Worm (Caenorhabditis elegans) whole organism, L4 larva: ENCODE data around the gene Y39A1C.1.
A peak's percentile ranks its signal among the peaks of the same experiment; 100 is the strongest.

Experiments used
- D1046.2 ChIP-seq: fragments of 200-800 bp; sonication (Bioruptor generic); IDR thresholded peaks from 2 replicates; pipeline ENCODE4 v1.3.6; 2022; ENCODE audit warnings: missing genetic modification characterization, missing compliant biosample characterization
- F10B5.3 ChIP-seq: sonication (generic microtip); optimal IDR thresholded peaks from 2 replicates; lab custom pipeline; 2016; ENCODE audit warnings: mild to moderate bottlenecking, missing genetic modification characterization, missing compliant biosample characterization
- F26F4.8 ChIP-seq: fragments of 200-800 bp; sonication (Bioruptor generic); conservative IDR thresholded peaks from 2 replicates; pipeline ENCODE4 v1.3.6; 2022; ENCODE audit warnings: missing genetic modification characterization, missing compliant biosample characterization
- F44E2.7 ChIP-seq: fragments of 200-800 bp; sonication (Bioruptor generic); IDR thresholded peaks from 2 replicates; pipeline ENCODE4 v2.1.2; 2022; ENCODE audit warnings: missing genetic modification characterization, missing compliant biosample characterization
- R02D3.7 ChIP-seq: fragments of 150-350 bp; sonication (generic microtip); optimal IDR thresholded peaks from 3 replicates; lab custom pipeline; 2014; ENCODE audit warnings: missing biosample characterization, missing genetic modification characterization
- Y105C5A.15 ChIP-seq: fragments of 200-800 bp; sonication (Bioruptor generic); IDR thresholded peaks from 2 replicates; pipeline ENCODE4 v1.3.6; 2022; ENCODE audit warnings: missing genetic modification characterization, missing compliant biosample characterization
- aha-1 ChIP-seq: fragments of 150-350 bp; peaks from one replicate; lab custom pipeline; 2014; ENCODE audit warnings: missing biosample characterization, missing genetic modification characterization
- aly-2 ChIP-seq: sonication (generic microtip); optimal IDR thresholded peaks from 2 replicates; lab custom pipeline; 2018; ENCODE audit warnings: missing biosample characterization, missing genetic modification characterization
- ama-1 ChIP-seq: fragments of 150-350 bp; optimal IDR thresholded peaks from 2 replicates; lab custom pipeline; 2014; ENCODE audit warnings: inconsistent platforms, mixed read lengths
- arid-1 ChIP-seq: fragments of 200-800 bp; sonication (Bioruptor generic); conservative IDR thresholded peaks from 2 replicates; pipeline ENCODE4 v1.3.6; 2022; ENCODE audit warnings: missing genetic modification reagents, missing genetic modification characterization, missing compliant biosample characterization
- daf-16 ChIP-seq, 3 experiments: sonication (generic microtip); optimal IDR thresholded peaks; 2 replicates each; lab custom pipeline; 2016 to 2017; ENCODE audit warnings: missing genetic modification characterization in 3 of 3, missing genetic modification reagents in 3 of 3, mild to moderate bottlenecking in 2 of 3, missing compliant biosample characterization in 2 of 3, missing biosample characterization in 1 of 3, moderate library complexity in 1 of 3
- daf-8 ChIP-seq: fragments of 200-800 bp; sonication (Bioruptor generic); IDR thresholded peaks from 2 replicates; pipeline ENCODE4 v1.3.6; 2022; ENCODE audit warnings: missing genetic modification characterization, missing compliant biosample characterization
- dpl-1 ChIP-seq: fragments of 150-350 bp; optimal IDR thresholded peaks from 2 replicates; lab custom pipeline; 2014; ENCODE audit warnings: missing biosample characterization, missing genetic modification reagents, missing genetic modification characterization
- dve-1 ChIP-seq: sonication (generic microtip); optimal IDR thresholded peaks from 2 replicates; lab custom pipeline; 2017; ENCODE audit warnings: antibody characterized with exemption, mild to moderate bottlenecking, missing genetic modification characterization, missing compliant biosample characterization; ENCODE audit not compliant: insufficient read depth
- fos-1 ChIP-seq: fragments of 150-350 bp; optimal IDR thresholded peaks from 2 replicates; lab custom pipeline; 2014; ENCODE audit warnings: missing biosample characterization, missing genetic modification characterization
- hif-1 ChIP-seq, 2 experiments: sonication (generic microtip); optimal IDR thresholded peaks; 2 replicates each; lab custom pipeline; 2016 to 2017; ENCODE audit warnings: missing compliant biosample characterization in 2 of 2, missing genetic modification characterization in 2 of 2, missing genetic modification reagents in 2 of 2, missing genotype in 2 of 2, mild to moderate bottlenecking in 1 of 2
- hlh-11 ChIP-seq: fragments of 200-800 bp; sonication (Bioruptor generic); optimal IDR thresholded peaks from 2 replicates; lab custom pipeline; 2018; ENCODE audit warnings: mild to moderate bottlenecking, missing genetic modification characterization, missing compliant biosample characterization
- jun-1 ChIP-seq: fragments of 150-350 bp; optimal IDR thresholded peaks from 2 replicates; lab custom pipeline; 2014; ENCODE audit warnings: missing biosample characterization, missing genetic modification reagents, missing genetic modification characterization
- lin-1 ChIP-seq: fragments of 200-800 bp; sonication (Bioruptor generic); IDR thresholded peaks from 2 replicates; pipeline ENCODE4 v1.3.6; 2022; ENCODE audit warnings: missing genetic modification reagents, missing genetic modification characterization, missing compliant biosample characterization
- lin-29 ChIP-seq: fragments of 200-800 bp; sonication (Bioruptor generic); IDR thresholded peaks from 2 replicates; pipeline ENCODE4 v1.3.6; 2022; ENCODE audit warnings: missing genetic modification reagents, missing genetic modification characterization, missing compliant biosample characterization
- lin-38 ChIP-seq: fragments of 200-800 bp; sonication (Bioruptor generic); IDR thresholded peaks from 2 replicates; pipeline ENCODE4 v1.3.6; 2022; ENCODE audit warnings: missing genetic modification reagents, missing genetic modification characterization, missing compliant biosample characterization
- madf-9 ChIP-seq: fragments of 200-800 bp; sonication (Bioruptor generic); conservative IDR thresholded peaks from 2 replicates; pipeline ENCODE4 v1.3.6; 2022; ENCODE audit warnings: missing genetic modification reagents, missing genetic modification characterization, missing compliant biosample characterization
- mes-2 ChIP-seq: sonication (generic microtip); optimal IDR thresholded peaks from 2 replicates; lab custom pipeline; 2016; ENCODE audit warnings: missing genotype, mild to moderate bottlenecking, missing genetic modification characterization, missing compliant biosample characterization; ENCODE audit not compliant: poor library complexity, severe bottlenecking
- mxl-2 ChIP-seq: fragments of 200-800 bp; sonication (Bioruptor generic); conservative IDR thresholded peaks from 2 replicates; pipeline ENCODE4 v1.3.6; 2022; ENCODE audit warnings: missing genetic modification reagents, missing genetic modification characterization, missing compliant biosample characterization
- mxl-3 ChIP-seq: fragments of 200-800 bp; sonication (Bioruptor generic); optimal IDR thresholded peaks from 2 replicates; lab custom pipeline; 2018; ENCODE audit warnings: mild to moderate bottlenecking, missing genetic modification characterization, missing compliant biosample characterization
- nhr-111 ChIP-seq: fragments of 200-800 bp; sonication (Bioruptor generic); optimal IDR thresholded peaks from 2 replicates; lab custom pipeline; 2018; ENCODE audit warnings: mild to moderate bottlenecking, missing genetic modification characterization, missing compliant biosample characterization
- nhr-237 ChIP-seq: sonication (generic microtip); optimal IDR thresholded peaks from 2 replicates; lab custom pipeline; 2017; ENCODE audit warnings: missing biosample characterization, missing genetic modification characterization
- nhr-6 ChIP-seq: fragments of 150-350 bp; optimal IDR thresholded peaks from 2 replicates; lab custom pipeline; 2014; ENCODE audit warnings: missing biosample characterization, missing genetic modification characterization
- rbr-2 ChIP-seq: sonication (generic microtip); optimal IDR thresholded peaks from 2 replicates; lab custom pipeline; 2016; ENCODE audit warnings: missing genotype, missing genetic modification characterization, missing compliant biosample characterization
- set-16 ChIP-seq: fragments of 200-800 bp; sonication (Bioruptor generic); IDR thresholded peaks from 2 replicates; pipeline ENCODE4 v1.3.6; 2022; ENCODE audit warnings: missing genetic modification reagents, missing genetic modification characterization, missing compliant biosample characterization
- skn-1 ChIP-seq: fragments of 150-350 bp; optimal IDR thresholded peaks from 2 replicates; lab custom pipeline; 2014; ENCODE audit warnings: missing biosample characterization, missing genetic modification characterization
- snpc-4 ChIP-seq: fragments of 150-350 bp; optimal IDR thresholded peaks from 2 replicates; lab custom pipeline; 2014; ENCODE audit warnings: missing biosample characterization, missing genetic modification characterization
- spr-3 ChIP-seq: fragments of 200-800 bp; sonication (Bioruptor generic); optimal IDR thresholded peaks from 2 replicates; lab custom pipeline; 2018; ENCODE audit warnings: mild to moderate bottlenecking, missing genetic modification characterization, missing compliant biosample characterization
- tra-1 ChIP-seq: fragments of 200-800 bp; sonication (Bioruptor generic); IDR thresholded peaks from 2 replicates; pipeline ENCODE4 v1.3.6; 2022; ENCODE audit warnings: missing genetic modification reagents, missing genetic modification characterization, missing compliant biosample characterization
- unc-62 ChIP-seq, 3 experiments: fragments of 150-350 bp in 1 of 3; sonication (generic microtip); optimal IDR thresholded peaks in 2 of 3; peaks in 1 of 3; 1 replicate in 1 of 3; 2 replicates in 2 of 3; lab custom pipeline; 2014 to 2017; ENCODE audit warnings: missing biosample characterization in 3 of 3, missing genetic modification characterization in 3 of 3, missing genetic modification reagents in 3 of 3, missing genotype in 1 of 3
- zip-11 ChIP-seq: fragments of 200-800 bp; sonication (Bioruptor generic); IDR thresholded peaks from 2 replicates; pipeline ENCODE4 v1.3.6; 2022; ENCODE audit warnings: missing genetic modification characterization, missing compliant biosample characterization
- ztf-11 ChIP-seq: fragments of 150-350 bp; optimal IDR thresholded peaks from 2 replicates; lab custom pipeline; 2014; ENCODE audit warnings: missing biosample characterization, missing genetic modification characterization

The Y39A1C.1 gene

ce11 chrIII:10881996-10882395 lies 26.7 kb downstream of the Y39A1C.1 start (continued):
- TF ChIP-seq hif-1 (tag; optimal IDR thresholded peaks at IDR 0.05; lab: Kevin White, UChicago) (no peak), ama-1 (lab: Kevin White, UChicago) (no peak), nhr-6 (tag; lab: Kevin White, UChicago) (no peak), nhr-237 (tag; lab: Kevin White, UChicago) (no peak), nhr-111 (GFP tag; lab: Kevin White, UChicago) (no peak), spr-3 (GFP tag; lab: Kevin White, UChicago) (no peak), ztf-11 (tag; lab: Kevin White, UChicago) (no peak)

ce11 chrIII:10888824-10889223 lies 33.6 kb downstream of the Y39A1C.1 start:
- TF ChIP-seq set-16 (GFP tag; lab: Robert Waterston, UW) (peak; percentile 45), mxl-3 (GFP tag; lab: Kevin White, UChicago) (no peak), unc-62 (GFP tag; optimal IDR thresholded peaks at IDR 0.05 in 1 of 2; lab: Kevin White, UChicago) (no peak), unc-62 (tag; optimal IDR thresholded peaks at IDR 0.05; lab: Kevin White, UChicago) (no peak), rbr-2 (tag; lab: Kevin White, UChicago) (no peak), aha-1 (tag; lab: Kevin White, UChicago) (peak; percentile 93), zip-11 (GFP tag; lab: Robert Waterston, UW) (no peak)

ce11 chrIII:10894220-10894619 lies 39.0 kb downstream of the Y39A1C.1 start, which contains the start of gene fbxb-87:
fbxb-87 (plus strand) TSS chrIII:10894520.
- no peak for TF ChIP-seq F26F4.8 (GFP tag; lab: Robert Waterston, UW)
- TF ChIP-seq lin-1, result no peak
- no peak for TF ChIP-seq dpl-1

- peak; percentile 52 for TF ChIP-seq dpl-1
- TF ChIP-seq lin-38, result peak; percentile 92
- no peak for TF ChIP-seq fos-1 (tag; lab: Kevin White, UChicago)
- TF ChIP-seq rbr-2 (tag; lab: Kevin White, UChicago), result peak; percentile 12
- no peak for TF ChIP-seq snpc-4 (tag; lab: Kevin White, UChicago)
- no peak for TF ChIP-seq lin-1
- TF ChIP-seq R02D3.7 (tag; lab: Kevin White, UChicago), result no peak
- peak in 1 of 2 experiments; percentile 7 for TF ChIP-seq daf-16 (GFP tag; optimal IDR thresholded peaks at IDR 0.05; lab: Kevin White, UChicago)
- no peak for TF ChIP-seq daf-16 (tag; optimal IDR thresholded peaks at IDR 0.05; lab: Kevin White, UChicago)
- TF ChIP-seq F10B5.3 (tag; lab: Kevin White, UChicago), result no peak
- TF ChIP-seq mxl-2 (GFP tag; lab: Robert Waterston, UW), result no peak
- TF ChIP-seq mes-2 (tag; lab: Kevin White, UChicago), result peak; percentile 79
- peak; percentile 21 for TF ChIP-seq nhr-6 (tag; lab: Kevin White, UChicago)
These were observed 40.7 kb downstream of the Y39A1C.1 start, which contains the start of gene com-1 for ce11 chrIII:10895817-10896413. com-1 (plus strand) TSS chrIII:10896363.

ce11 chrIII:10902341-10902740 lies 47.1 kb downstream of the Y39A1C.1 start, which contains the start of gene unc-119:
unc-119 (plus strand) TSS chrIII:10902641.
- TF ChIP-seq F44E2.7 (no peak), aly-2 (tag; lab: Kevin White, UChicago) (no peak), daf-8 (GFP tag; lab: Robert Waterston, UW) (no peak), tra-1 (no peak), zip-11 (GFP tag; lab: Robert Waterston, UW) (no peak), spr-3 (GFP tag; lab: Kevin White, UChicago) (no peak), dpl-1 (no peak), hlh-11 (tag; lab: Kevin White, UChicago) (no peak), madf-9 (no peak), fos-1 (tag; lab: Kevin White, UChicago) (no peak), ztf-11 (tag; lab: Kevin White, UChicago) (no peak), jun-1 (tag; lab: Kevin White, UChicago) (no peak), skn-1 (tag; lab: Kevin White, UChicago) (no peak), Y105C5A.15 (no peak), D1046.2 (no peak), lin-29 (GFP tag; lab: Robert Waterston, UW) (no peak), F26F4.8 (GFP tag; lab: Robert Waterston, UW) (no peak), arid-1 (GFP tag; lab: Robert Waterston, UW) (no peak), dve-1 (tag; lab: Kevin White, UChicago) (no peak)
